Fruit fly (Drosophila melanogaster) whole organism, embryonic: ENCODE results near the gene CG45307.

Experiments
- B-H2 ChIP-seq: fragments of 200-800 bp; sonication (Bioruptor generic); optimal IDR thresholded peaks from 2 replicates; lab custom pipeline; 2018; ENCODE audit warnings: missing biosample characterization, mild to moderate bottlenecking, missing genetic modification characterization
- CG10267 ChIP-seq: fragments of 200-800 bp; sonication (Bioruptor generic); optimal IDR thresholded peaks from 2 replicates; lab custom pipeline; 2018; ENCODE audit warnings: missing biosample characterization, mild to moderate bottlenecking, missing genetic modification characterization, moderate library complexity
- CG10979 ChIP-seq: fragments of 200-800 bp; sonication (Bioruptor generic); optimal IDR thresholded peaks from 2 replicates; lab custom pipeline; 2018; ENCODE audit warnings: missing biosample characterization, mild to moderate bottlenecking, missing genetic modification characterization, moderate library complexity
- CG12155 ChIP-seq: fragments of 200-800 bp; sonication (Bioruptor generic); optimal IDR thresholded peaks from 3 replicates; lab custom pipeline; 2016; ENCODE audit warnings: missing biosample characterization, missing genetic modification characterization
- CG13287 ChIP-seq: fragments of 200-800 bp; sonication (Bioruptor generic); IDR thresholded peaks from 2 replicates; pipeline ENCODE4 v1.3.6; 2022; ENCODE audit warnings: missing biosample characterization, missing genetic modification characterization; ENCODE audit not compliant: partially characterized antibody
- CG14667 ChIP-seq: fragments of 200-800 bp; sonication (Bioruptor generic); IDR thresholded peaks from 2 replicates; pipeline ENCODE4 v1.3.6; 2022; ENCODE audit warnings: missing biosample characterization, missing genetic modification characterization
- CG1603 ChIP-seq: fragments of 200-800 bp; sonication (Bioruptor generic); optimal IDR thresholded peaks from 2 replicates; lab custom pipeline; 2019; ENCODE audit warnings: missing biosample characterization, mild to moderate bottlenecking, missing genetic modification characterization, moderate library complexity
- CG16779 ChIP-seq: fragments of 200-800 bp; sonication (Bioruptor generic); IDR thresholded peaks from 2 replicates; pipeline ENCODE4 v1.3.6; 2022; ENCODE audit warnings: missing biosample characterization, missing genetic modification characterization
- CG17829 ChIP-seq: fragments of 200-800 bp; optimal IDR thresholded peaks from 2 replicates; lab custom pipeline; 2019; ENCODE audit warnings: missing biosample characterization, mild to moderate bottlenecking, missing genetic modification characterization, moderate library complexity
- CG2678 ChIP-seq: fragments of 200-800 bp; sonication (Bioruptor generic); optimal IDR thresholded peaks from 3 replicates; lab custom pipeline; 2019; ENCODE audit warnings: missing biosample characterization, mild to moderate bottlenecking, missing genetic modification characterization, moderate library complexity
- CG2712 ChIP-seq: fragments of 200-800 bp; optimal IDR thresholded peaks from 3 replicates; lab custom pipeline; 2019; ENCODE audit warnings: missing biosample characterization, mild to moderate bottlenecking, missing genetic modification characterization, moderate library complexity
- CG31365 ChIP-seq: fragments of 200-800 bp; sonication (Bioruptor generic); optimal IDR thresholded peaks from 2 replicates; lab custom pipeline; 2018; ENCODE audit warnings: missing biosample characterization, mild to moderate bottlenecking, missing genetic modification characterization
- CG32767 ChIP-seq: fragments of 200-800 bp; sonication (Bioruptor generic); IDR thresholded peaks from 2 replicates; pipeline ENCODE4 v1.3.6; 2022; ENCODE audit warnings: missing biosample characterization, missing genetic modification characterization
- CG6272 ChIP-seq: fragments of 200-800 bp; sonication (Bioruptor generic); IDR thresholded peaks from 2 replicates; pipeline ENCODE4 v1.3.6; 2022; ENCODE audit warnings: missing biosample characterization, missing genetic modification characterization
- CG6689 ChIP-seq: fragments of 200-800 bp; sonication (Bioruptor generic); IDR thresholded peaks from 2 replicates; pipeline ENCODE4 v1.3.6; 2022; ENCODE audit warnings: missing biosample characterization, missing genetic modification characterization
- CG8765 ChIP-seq: fragments of 200-800 bp; sonication (Bioruptor generic); IDR thresholded peaks from 2 replicates; pipeline ENCODE4 v1.3.6; 2022; ENCODE audit warnings: missing biosample characterization, missing genetic modification characterization
- CG9797 ChIP-seq: fragments of 200-800 bp; sonication (Bioruptor generic); optimal IDR thresholded peaks from 3 replicates; lab custom pipeline; 2018; ENCODE audit warnings: missing biosample characterization, mild to moderate bottlenecking, missing genetic modification characterization
- Camta ChIP-seq: fragments of 200-800 bp; sonication (Bioruptor generic); optimal IDR thresholded peaks from 2 replicates; lab custom pipeline; 2016; ENCODE audit warnings: missing biosample characterization, missing genetic modification characterization
- Dbx ChIP-seq: fragments of 200-800 bp; sonication (Bioruptor generic); IDR thresholded peaks from 3 replicates; pipeline ENCODE4 v1.3.6; 2022; ENCODE audit warnings: missing biosample characterization, missing genetic modification characterization
- Dek ChIP-seq: fragments of 200-800 bp; sonication (Bioruptor generic); optimal IDR thresholded peaks from 3 replicates; lab custom pipeline; 2019; ENCODE audit warnings: missing biosample characterization, mild to moderate bottlenecking, missing genetic modification characterization, moderate library complexity
- Drgx ChIP-seq: fragments of 200-800 bp; sonication (Bioruptor generic); IDR thresholded peaks from 2 replicates; pipeline ENCODE4 v1.3.6; 2022; ENCODE audit warnings: missing biosample characterization, missing genetic modification characterization
- E2f1 ChIP-seq: fragments of 200-800 bp; sonication (Bioruptor generic); IDR thresholded peaks from 2 replicates; pipeline ENCODE4 v1.3.6; 2022; ENCODE audit warnings: missing biosample characterization, missing genetic modification characterization
- HLH54F ChIP-seq: fragments of 200-800 bp; sonication (Bioruptor generic); optimal IDR thresholded peaks from 3 replicates; lab custom pipeline; 2016; ENCODE audit warnings: missing biosample characterization, missing genetic modification characterization
- HLHmδ ChIP-seq: fragments of 200-800 bp; sonication (Bioruptor generic); optimal IDR thresholded peaks from 2 replicates; lab custom pipeline; 2018; ENCODE audit warnings: missing biosample characterization, mild to moderate bottlenecking, missing genetic modification characterization, moderate library complexity
- Hmx ChIP-seq: fragments of 200-800 bp; sonication (Bioruptor generic); optimal IDR thresholded peaks from 2 replicates; lab custom pipeline; 2016; ENCODE audit warnings: missing biosample characterization, missing genetic modification characterization
- NC2α ChIP-seq: fragments of 200-800 bp; sonication (Bioruptor generic); optimal IDR thresholded peaks from 2 replicates; lab custom pipeline; 2016; ENCODE audit warnings: missing biosample characterization, missing genetic modification characterization
- Rfx ChIP-seq: fragments of 200-800 bp; sonication (Bioruptor generic); IDR thresholded peaks from 2 replicates; pipeline ENCODE4 v1.3.6; 2022; ENCODE audit warnings: missing biosample characterization, missing genetic modification characterization
- Rx ChIP-seq: fragments of 200-800 bp; sonication (Bioruptor generic); IDR thresholded peaks from 2 replicates; pipeline ENCODE4 v1.3.6; 2022; ENCODE audit warnings: missing biosample characterization, missing genetic modification characterization
- Side ChIP-seq: fragments of 200-800 bp; sonication (Bioruptor generic); optimal IDR thresholded peaks from 2 replicates; lab custom pipeline; 2016; ENCODE audit warnings: missing biosample characterization, missing genetic modification characterization
- Sin3A ChIP-seq: fragments of >200 bp; optimal IDR thresholded peaks from 2 replicates; lab custom pipeline; 2018
- Sox100B ChIP-seq: fragments of 200-800 bp; sonication (Bioruptor generic); optimal IDR thresholded peaks from 3 replicates; lab custom pipeline; 2018; ENCODE audit warnings: missing biosample characterization, mild to moderate bottlenecking, missing genetic modification characterization
- Sry-δ ChIP-seq: fragments of 200-800 bp; sonication (Bioruptor generic); optimal IDR thresholded peaks from 2 replicates; lab custom pipeline; 2016; ENCODE audit warnings: missing biosample characterization, missing genetic modification characterization
- TFAM ChIP-seq: fragments of 200-800 bp; sonication (Bioruptor generic); optimal IDR thresholded peaks from 2 replicates; lab custom pipeline; 2017; ENCODE audit warnings: missing biosample characterization, missing genetic modification characterization, inconsistent platforms
- Xbp1 ChIP-seq: fragments of 200-800 bp; sonication (Bioruptor generic); optimal IDR thresholded peaks from 3 replicates; lab custom pipeline; 2016; ENCODE audit warnings: missing biosample characterization, mild to moderate bottlenecking, missing genetic modification characterization
- YL-1 ChIP-seq: fragments of 200-800 bp; sonication (Bioruptor generic); optimal IDR thresholded peaks from 3 replicates; lab custom pipeline; 2017; ENCODE audit warnings: missing biosample characterization, mild to moderate bottlenecking, missing genetic modification characterization
- ase ChIP-seq: fragments of 200-800 bp; sonication (Bioruptor generic); IDR thresholded peaks from 3 replicates; pipeline ENCODE4 v1.3.6; 2022; ENCODE audit warnings: missing biosample characterization, missing genetic modification characterization
- ash1 ChIP-seq: fragments of 200-800 bp; sonication (Bioruptor generic); optimal IDR thresholded peaks from 2 replicates; lab custom pipeline; 2018; ENCODE audit warnings: missing biosample characterization, mild to moderate bottlenecking, missing genetic modification characterization
- bab2 ChIP-seq: fragments of 200-800 bp; sonication (Bioruptor generic); optimal IDR thresholded peaks from 2 replicates; lab custom pipeline; 2016; ENCODE audit warnings: missing biosample characterization, missing genetic modification characterization
- chif ChIP-seq, 2 experiments: fragments of 200-800 bp; sonication (Bioruptor generic); optimal IDR thresholded peaks; 3 replicates each; lab custom pipeline; 2016; ENCODE audit warnings: missing biosample characterization in 2 of 2, missing genetic modification characterization in 2 of 2
- ci ChIP-seq: fragments of 200-800 bp; sonication (Bioruptor generic); IDR thresholded peaks from 3 replicates; pipeline ENCODE4 v1.3.6; 2022; ENCODE audit warnings: missing biosample characterization, missing genetic modification characterization
- dan ChIP-seq: fragments of 200-800 bp; sonication (Bioruptor generic); IDR thresholded peaks from 2 replicates; pipeline ENCODE4 v1.3.6; 2022; ENCODE audit warnings: missing biosample characterization, missing genetic modification characterization
- dimm ChIP-seq: fragments of 200-800 bp; sonication (Bioruptor generic); IDR thresholded peaks from 2 replicates; pipeline ENCODE4 v1.3.6; 2022; ENCODE audit warnings: missing biosample characterization, missing genetic modification characterization
- dmrt99B ChIP-seq: fragments of 200-800 bp; sonication (Bioruptor generic); optimal IDR thresholded peaks from 2 replicates; lab custom pipeline; 2018; ENCODE audit warnings: missing biosample characterization, mild to moderate bottlenecking, missing genetic modification characterization, moderate library complexity
- dysf ChIP-seq: fragments of 200-800 bp; sonication (Bioruptor generic); IDR thresholded peaks from 3 replicates; pipeline ENCODE4 v1.3.6; 2022; ENCODE audit warnings: missing biosample characterization, missing genetic modification characterization
- otp ChIP-seq: fragments of 200-800 bp; sonication (Bioruptor generic); IDR thresholded peaks from 3 replicates; pipeline ENCODE4, ENCODE4 v1.3.6; 2022; ENCODE audit warnings: missing biosample characterization, missing genetic modification characterization
- pnt ChIP-seq: fragments of 200-800 bp; sonication (Bioruptor generic); optimal IDR thresholded peaks from 3 replicates; lab custom pipeline; 2016; ENCODE audit warnings: missing biosample characterization, missing genetic modification characterization
- pum ChIP-seq: fragments of 200-800 bp; sonication (Bioruptor generic); optimal IDR thresholded peaks from 2 replicates; lab custom pipeline; 2016; ENCODE audit warnings: missing biosample characterization, missing genetic modification characterization
- run ChIP-seq: fragments of 200-800 bp; sonication (Bioruptor generic); optimal IDR thresholded peaks from 3 replicates; lab custom pipeline; 2018; ENCODE audit warnings: missing biosample characterization, mild to moderate bottlenecking, missing genetic modification characterization
- sd ChIP-seq: fragments of 200-800 bp; sonication (Bioruptor generic); optimal IDR thresholded peaks from 3 replicates; lab custom pipeline; 2018; ENCODE audit warnings: missing biosample characterization, mild to moderate bottlenecking, missing genetic modification characterization, moderate library complexity
- slou ChIP-seq: fragments of 200-800 bp; sonication (Bioruptor generic); optimal IDR thresholded peaks from 3 replicates; lab custom pipeline; 2016; ENCODE audit warnings: missing biosample characterization, missing genetic modification characterization
- sob ChIP-seq: fragments of 200-800 bp; sonication (Bioruptor generic); IDR thresholded peaks from 2 replicates; pipeline ENCODE4 v1.3.6; 2022; ENCODE audit warnings: missing biosample characterization, missing genetic modification characterization
- zfh2 ChIP-seq: fragments of 200-800 bp; sonication (Bioruptor generic); optimal IDR thresholded peaks from 2 replicates; lab custom pipeline; 2016; ENCODE audit warnings: missing biosample characterization, missing genetic modification characterization

Gene CG45307

DNA sequence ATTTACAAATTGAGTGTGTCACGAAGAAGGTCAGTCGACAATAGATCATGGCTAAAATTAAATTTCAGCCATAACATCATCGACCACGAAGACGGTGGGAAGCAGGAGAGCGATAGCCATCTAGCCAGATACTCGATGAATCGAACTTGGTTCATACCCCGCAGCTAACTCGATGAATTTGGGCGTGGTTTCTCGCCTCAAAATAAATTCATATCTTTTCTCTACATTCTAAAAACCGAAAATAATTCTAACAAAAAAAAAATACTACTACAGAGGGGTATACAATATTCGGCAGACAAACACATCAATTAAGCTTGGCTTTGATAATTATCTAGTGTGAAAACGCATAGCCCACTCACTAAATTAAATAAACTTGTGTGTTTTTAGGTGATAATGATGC, 19.2 kb downstream of the CG45307 start (continued):
- TF ChIP-seq Rx (GFP tag; lab: Robert Waterston, UW) = no peak
- no peak for TF ChIP-seq CG9797 (GFP tag; lab: Kevin White, UChicago)
- peak; percentile 2 for TF ChIP-seq Xbp1
- peak; percentile 64; the same call in 1 of the 3 replicates for TF ChIP-seq dysf (GFP tag; lab: Robert Waterston, UW)
- TF ChIP-seq pum = no peak
- TF ChIP-seq CG13287 (GFP tag; lab: Robert Waterston, UW) = no peak
- no peak for TF ChIP-seq Drgx (GFP tag; lab: Robert Waterston, UW)
- no peak for TF ChIP-seq run (tag; lab: Kevin White, UChicago)
- no peak for TF ChIP-seq CG14667 (GFP tag; lab: Robert Waterston, UW)
- TF ChIP-seq CG6689 (GFP tag; lab: Robert Waterston, UW) = 0 out of 2 replicates have a peak, but pooled peaks have one; percentile 16
- TF ChIP-seq bab2 (GFP tag; lab: Kevin White, UChicago) = peak; percentile 24
- TF ChIP-seq Sox100B (GFP tag; lab: Kevin White, UChicago) = peak; percentile 8
- peak; percentile 24 for TF ChIP-seq Camta (GFP tag; lab: Kevin White, UChicago)
- 0 out of 2 replicates have a peak, but pooled peaks have one; percentile 22 for TF ChIP-seq E2f1 (GFP tag; lab: Robert Waterston, UW)
- no peak for TF ChIP-seq Dek (tag; lab: Kevin White, UChicago)
- peak; percentile 18 for TF ChIP-seq pnt (GFP tag; lab: Kevin White, UChicago)
- no peak for TF ChIP-seq Side (GFP tag; lab: Kevin White, UChicago)
- peak; percentile 50; the same call in 1 of the 3 replicates for TF ChIP-seq ase (GFP tag; lab: Robert Waterston, UW)
- TF ChIP-seq Sin3A (lab: Kevin White, UChicago) = no peak
- TF ChIP-seq chif (GFP tag; optimal IDR thresholded peaks at IDR 0.05; lab: Kevin White, UChicago) = peak in 1 of 2 experiments; percentile 4
- TF ChIP-seq Sry-δ (GFP tag; lab: Kevin White, UChicago) = no peak
- TF ChIP-seq CG31365 (tag; lab: Kevin White, UChicago) = no peak
- no peak for TF ChIP-seq YL-1
- peak; percentile 68 for TF ChIP-seq dmrt99B (tag; lab: Kevin White, UChicago)
- peak; percentile 41; the same call in 1 of the 2 replicates for TF ChIP-seq Rfx (GFP tag; lab: Robert Waterston, UW)
- peak; percentile 46 for TF ChIP-seq CG2678 (tag; lab: Kevin White, UChicago)
- peak; percentile 33 for TF ChIP-seq CG1603
- TF ChIP-seq HLHmδ = no peak
- 0 out of 3 replicates have a peak, but pooled peaks have one; percentile 10 for TF ChIP-seq Dbx (GFP tag; lab: Robert Waterston, UW)
- no peak for TF ChIP-seq TFAM
- TF ChIP-seq CG6272 (GFP tag; lab: Robert Waterston, UW) = no peak; the same call in 1 of the 2 replicates
- TF ChIP-seq CG17829 = no peak
- TF ChIP-seq dimm (GFP tag; lab: Robert Waterston, UW) = no peak
- TF ChIP-seq B-H2 (GFP tag; lab: Kevin White, UChicago) = no peak
- peak; percentile 33 for TF ChIP-seq zfh2 (GFP tag; lab: Kevin White, UChicago)
- no peak for TF ChIP-seq HLH54F (GFP tag; lab: Kevin White, UChicago)
- no peak for TF ChIP-seq ash1 (GFP tag; lab: Kevin White, UChicago)
- peak; percentile 65; the same call in 1 of the 3 replicates for TF ChIP-seq ci (GFP tag; lab: Robert Waterston, UW)
- TF ChIP-seq otp (GFP tag; lab: Robert Waterston, UW) = 0 out of 3 replicates have a peak, but pooled peaks have one; percentile 52
- no peak for TF ChIP-seq Hmx
- TF ChIP-seq sob (GFP tag; lab: Robert Waterston, UW) = no peak
- TF ChIP-seq sd = no peak
- TF ChIP-seq CG10979 (tag; lab: Kevin White, UChicago) = peak; percentile 10
- TF ChIP-seq CG32767 (GFP tag; lab: Robert Waterston, UW) = 0 out of 2 replicates have a peak, but pooled peaks have one; percentile 23
- no peak for TF ChIP-seq CG16779
- no peak for TF ChIP-seq slou (GFP tag; lab: Kevin White, UChicago)
- TF ChIP-seq CG10267 (tag; lab: Kevin White, UChicago) = peak; percentile 0
- no peak for TF ChIP-seq NC2α (GFP tag; lab: Kevin White, UChicago)
- no peak for TF ChIP-seq CG12155 (GFP tag; lab: Kevin White, UChicago)
- peak; percentile 5 for TF ChIP-seq CG2712 (tag; lab: Kevin White, UChicago)
- TF ChIP-seq dan (GFP tag; lab: Robert Waterston, UW) = no peak
- no peak for TF ChIP-seq CG8765 (GFP tag; lab: Robert Waterston, UW)
